Worm (Caenorhabditis elegans) whole organism, mixed stage, embryonic: Measurements from ENCODE around the gene aptf-1.

ENCODE experiments used
- ces-1 ChIP-seq: fragments of 150-350 bp; optimal IDR thresholded peaks from 2 replicates; lab custom pipeline; 2014; ENCODE audit warnings: missing biosample characterization, missing genetic modification reagents, missing genetic modification characterization
- flh-1 ChIP-seq: fragments of 200-800 bp; sonication (Bioruptor generic); optimal IDR thresholded peaks from 2 replicates; lab custom pipeline; 2018; ENCODE audit warnings: mild to moderate bottlenecking, missing genetic modification characterization, moderate library complexity, missing compliant biosample characterization
- lsy-2 ChIP-seq: fragments of 150-350 bp; optimal IDR thresholded peaks from 2 replicates; lab custom pipeline; 2014; ENCODE audit warnings: missing biosample characterization, missing genetic modification characterization
- nhr-237 ChIP-seq: fragments of 150-350 bp; optimal IDR thresholded peaks from 2 replicates; lab custom pipeline; 2014; ENCODE audit warnings: missing biosample characterization, missing genetic modification characterization
- nhr-76 ChIP-seq: sonication (generic microtip); optimal IDR thresholded peaks from 2 replicates; lab custom pipeline; 2017; ENCODE audit warnings: missing biosample characterization, missing genetic modification characterization
- pha-4 ChIP-seq: fragments of 150-350 bp; optimal IDR thresholded peaks from 2 replicates; lab custom pipeline; 2018; ENCODE audit warnings: missing biosample characterization, missing genetic modification reagents, missing genetic modification characterization

DNA sequence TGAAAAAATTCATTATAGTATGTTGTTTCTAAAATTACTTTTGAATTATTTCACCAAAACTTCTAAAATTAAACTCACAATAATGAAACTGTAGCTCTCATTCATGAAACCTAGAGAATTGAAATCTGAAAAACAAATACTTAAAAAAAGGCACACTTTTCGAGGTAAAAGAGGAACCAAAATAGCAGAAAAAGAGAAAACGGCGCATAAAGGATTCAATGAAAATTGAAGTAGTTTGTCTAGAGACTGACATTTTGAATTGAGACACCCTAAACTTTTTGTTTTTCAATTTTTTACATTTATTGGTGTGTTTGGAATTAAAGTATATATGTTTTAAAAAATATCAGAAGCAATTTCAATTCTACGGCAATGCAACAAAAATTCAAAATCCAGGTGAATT lies 16.2 kb downstream of the aptf-1 start, which contains the start of gene dgk-5:
- TF ChIP-seq ces-1 (GFP tag; lab: Kevin White, UChicago) = no peak
- TF ChIP-seq pha-4 = no peak
- no peak for TF ChIP-seq nhr-76 (tag; lab: Kevin White, UChicago)
- no peak for TF ChIP-seq nhr-237 (tag; lab: Kevin White, UChicago)
- no peak for TF ChIP-seq flh-1 (GFP tag; lab: Kevin White, UChicago)
- TF ChIP-seq lsy-2 (tag; lab: Kevin White, UChicago) = no peak
